Worm (Caenorhabditis elegans) whole organism, midembryonic: ENCODE data around the gene K10C9.4.

ENCODE experiments used
- flt-1 ChIP-seq: fragments of 200-800 bp; sonication (Bioruptor generic); IDR thresholded peaks from 2 replicates; pipeline ENCODE4 v1.3.6; 2022; ENCODE audit warnings: missing genetic modification characterization, missing compliant biosample characterization
- klf-2 ChIP-seq: fragments of 200-800 bp; sonication (Bioruptor generic); conservative IDR thresholded peaks from 2 replicates; pipeline ENCODE4 v1.3.6; 2022; ENCODE audit warnings: missing genetic modification reagents, missing genetic modification characterization, missing compliant biosample characterization
- ref-1 ChIP-seq: fragments of 200-800 bp; sonication (Bioruptor generic); conservative IDR thresholded peaks from 2 replicates; pipeline ENCODE4 v1.3.6; 2022; ENCODE audit warnings: missing genetic modification reagents, missing genetic modification characterization, missing compliant biosample characterization
- tab-1 ChIP-seq: fragments of 200-800 bp; sonication (Bioruptor generic); IDR thresholded peaks from 2 replicates; pipeline ENCODE4 v1.3.6; 2022; ENCODE audit warnings: missing genetic modification characterization, missing compliant biosample characterization
- ztf-23 ChIP-seq: fragments of 200-800 bp; sonication (Bioruptor generic); IDR thresholded peaks from 2 replicates; pipeline ENCODE4 v1.3.6; 2022; ENCODE audit warnings: missing genetic modification reagents, missing genetic modification characterization, missing compliant biosample characterization
- ztf-29 ChIP-seq: fragments of 200-800 bp; sonication (Bioruptor generic); IDR thresholded peaks from 2 replicates; pipeline ENCODE4 v1.3.6; 2022; ENCODE audit warnings: missing genetic modification reagents, missing genetic modification characterization, missing compliant biosample characterization

DNA sequence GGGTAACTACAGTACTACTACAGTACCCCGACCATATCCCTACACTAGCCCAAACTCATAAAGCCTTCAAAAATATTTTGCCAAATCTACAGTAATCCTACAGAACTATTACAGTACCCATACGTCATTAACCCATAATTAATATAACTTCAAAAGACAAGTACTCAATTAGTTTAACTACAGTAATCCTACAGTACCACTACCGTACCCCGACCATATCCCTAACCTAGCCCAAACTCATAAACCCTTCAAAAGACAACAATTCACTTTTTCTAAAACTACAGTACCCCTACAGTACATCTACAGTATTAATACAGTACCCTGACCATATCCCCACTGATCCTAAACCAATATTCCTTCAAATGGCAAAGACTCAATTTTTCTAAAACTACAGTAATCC, 39.2 kb downstream of the K10C9.4 start:
- TF ChIP-seq flt-1 (GFP tag; lab: Robert Waterston, UW), result no peak
- no peak for TF ChIP-seq tab-1 (GFP tag; lab: Robert Waterston, UW)
- no peak for TF ChIP-seq ztf-29
- TF ChIP-seq ztf-23 (GFP tag; lab: Robert Waterston, UW), result no peak
- no peak for TF ChIP-seq ref-1
- no peak for TF ChIP-seq klf-2 (GFP tag; lab: Robert Waterston, UW)
